Worm (Caenorhabditis elegans): Measurements from ENCODE around the gene B0336.12.

DNA sequence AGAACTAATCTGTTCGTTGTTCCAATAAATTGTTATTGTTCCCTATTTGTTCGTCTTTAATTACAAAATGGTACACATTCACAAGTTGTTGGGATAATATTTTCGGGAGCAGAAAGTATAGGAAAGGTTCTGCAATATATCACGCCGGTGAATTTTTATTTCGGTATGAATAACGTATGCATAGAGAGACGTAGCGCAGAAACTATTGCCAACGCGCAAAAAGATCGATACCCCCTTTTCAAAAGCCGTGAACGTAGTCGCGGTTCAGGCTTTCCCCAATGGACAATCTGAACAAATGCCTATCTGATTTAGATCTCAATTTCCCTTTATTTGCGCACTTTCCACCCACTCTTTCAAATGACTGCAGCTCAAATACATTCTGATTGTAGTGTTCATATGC, 29.8 kb downstream of the B0336.12 start, which contains the start of gene pst-2:
- no peak for TF ChIP-seq cog-1 (tag; optimal IDR thresholded peaks at IDR 0.05)
- TF ChIP-seq med-1 (GFP tag; optimal IDR thresholded peaks at IDR 0.05; ENCODE audit: insufficient read depth) = no peak
- no peak for TF ChIP-seq tab-1 (GFP tag; IDR thresholded peaks at IDR 0.05)
- no peak for TF ChIP-seq ztf-23 (GFP tag; IDR thresholded peaks at IDR 0.05)
- no peak for TF ChIP-seq klf-2 (GFP tag; conservative IDR thresholded peaks at IDR 0.05)
- TF ChIP-seq ztf-29 (GFP tag; IDR thresholded peaks at IDR 0.05) = no peak
